Worm (Caenorhabditis elegans) whole organism, L1 larva: Measurements from ENCODE around the gene Y54G2A.26.

ENCODE experiments used
- C04F5.9 ChIP-seq: sonication (generic microtip); optimal IDR thresholded peaks from 2 replicates; lab custom pipeline; 2016; ENCODE audit warnings: missing genetic modification characterization, missing compliant biosample characterization
- alr-1 ChIP-seq: fragments of 200-800 bp; sonication (Bioruptor generic); optimal IDR thresholded peaks from 2 replicates; lab custom pipeline; 2018; ENCODE audit warnings: borderline replicate concordance, mild to moderate bottlenecking, missing genetic modification characterization, missing compliant biosample characterization
- aly-2 ChIP-seq: fragments of 150-350 bp; optimal IDR thresholded peaks from 2 replicates; lab custom pipeline; 2014; ENCODE audit warnings: missing biosample characterization, missing genetic modification characterization
- ama-1 ChIP-seq: fragments of 150-350 bp; optimal IDR thresholded peaks from 2 replicates; lab custom pipeline; 2014
- blmp-1 ChIP-seq: fragments of 150-350 bp; optimal IDR thresholded peaks from 2 replicates; lab custom pipeline; 2014; ENCODE audit warnings: missing biosample characterization, missing genetic modification characterization
- ceh-8 ChIP-seq: fragments of 200-800 bp; sonication (Bioruptor generic); optimal IDR thresholded peaks from 2 replicates; lab custom pipeline; 2018; ENCODE audit warnings: mild to moderate bottlenecking, missing genetic modification characterization, moderate library complexity, missing compliant biosample characterization
- ceh-82 ChIP-seq, 3 experiments: fragments of 150-350 bp in 1 of 3; sonication (generic microtip) in 2 of 3; optimal IDR thresholded peaks; 2 replicates each; lab custom pipeline; 2014 to 2017; ENCODE audit warnings: missing biosample characterization in 3 of 3, missing genetic modification characterization in 3 of 3
- ceh-88 ChIP-seq: fragments of 200-800 bp; sonication (Bioruptor generic); IDR thresholded peaks from 2 replicates; pipeline ENCODE4 v1.3.6; 2022; ENCODE audit warnings: missing genetic modification characterization, missing compliant biosample characterization
- ceh-90 ChIP-seq: sonication (generic microtip); optimal IDR thresholded peaks from 2 replicates; lab custom pipeline; 2016; ENCODE audit warnings: missing genetic modification characterization, missing compliant biosample characterization
- dsc-1 ChIP-seq: sonication (generic microtip); optimal IDR thresholded peaks from 2 replicates; lab custom pipeline; 2016; ENCODE audit warnings: mild to moderate bottlenecking, missing genetic modification characterization, missing compliant biosample characterization
- efl-1 ChIP-seq, 4 experiments: fragments of 150-350 bp; optimal IDR thresholded peaks in 3 of 4; peaks in 1 of 4; 1 replicate in 1 of 4; 2 replicates in 3 of 4; lab custom pipeline; 2014; ENCODE audit warnings: missing biosample characterization in 2 of 4, missing genetic modification characterization in 2 of 4, missing genetic modification reagents in 2 of 4
- efl-3 ChIP-seq: fragments of 200-800 bp; sonication (Bioruptor generic); optimal IDR thresholded peaks from 2 replicates; lab custom pipeline; 2018; ENCODE audit warnings: mild to moderate bottlenecking, missing genetic modification characterization, missing compliant biosample characterization
- egl-13 ChIP-seq: sonication (generic microtip); optimal IDR thresholded peaks from 2 replicates; lab custom pipeline; 2016; ENCODE audit warnings: missing genotype, missing genetic modification reagents, missing genetic modification characterization, missing compliant biosample characterization
- fkh-8 ChIP-seq: sonication (generic microtip); optimal IDR thresholded peaks from 2 replicates; lab custom pipeline; 2016; ENCODE audit warnings: mild to moderate bottlenecking, missing genetic modification characterization, missing compliant biosample characterization
- fos-1 ChIP-seq: fragments of 150-350 bp; optimal IDR thresholded peaks from 2 replicates; lab custom pipeline; 2014; ENCODE audit warnings: missing biosample characterization, missing genetic modification characterization
- hlh-17 ChIP-seq: fragments of 200-800 bp; sonication (Bioruptor generic); optimal IDR thresholded peaks from 2 replicates; lab custom pipeline; 2018; ENCODE audit warnings: missing genetic modification characterization, mild to moderate bottlenecking, missing compliant biosample characterization, moderate library complexity, borderline replicate concordance
- jun-1 ChIP-seq: fragments of 150-350 bp; optimal IDR thresholded peaks from 2 replicates; lab custom pipeline; 2014; ENCODE audit warnings: missing biosample characterization, missing genetic modification reagents, missing genetic modification characterization
- lin-13 ChIP-seq: fragments of 150-350 bp; optimal IDR thresholded peaks from 2 replicates; lab custom pipeline; 2014; ENCODE audit warnings: missing biosample characterization, missing genetic modification reagents, missing genetic modification characterization
- lin-14 ChIP-seq: fragments of 200-800 bp; sonication (Bioruptor generic); optimal IDR thresholded peaks from 2 replicates; lab custom pipeline; 2018; ENCODE audit warnings: mild to moderate bottlenecking, missing genetic modification characterization, moderate library complexity, missing compliant biosample characterization
- lin-35 ChIP-seq, 2 experiments: fragments of 150-350 bp; optimal IDR thresholded peaks; 2 replicates each; lab custom pipeline; 2014; ENCODE audit warnings: missing biosample characterization in 2 of 2, missing genetic modification characterization in 2 of 2, missing genetic modification reagents in 2 of 2
- lir-3 ChIP-seq: sonication (generic microtip); optimal IDR thresholded peaks from 2 replicates; lab custom pipeline; 2016; ENCODE audit warnings: mild to moderate bottlenecking, missing genetic modification characterization, moderate library complexity, missing compliant biosample characterization; ENCODE audit not compliant: poor library complexity
- mab-9 ChIP-seq: fragments of 200-800 bp; sonication (Bioruptor generic); IDR thresholded peaks from 2 replicates; pipeline ENCODE4 v1.3.6; 2022; ENCODE audit warnings: missing genetic modification reagents, missing genetic modification characterization, missing compliant biosample characterization
- mef-2 ChIP-seq: fragments of 150-350 bp; optimal IDR thresholded peaks from 2 replicates; lab custom pipeline; 2014; ENCODE audit warnings: missing biosample characterization, missing genetic modification characterization
- mep-1 ChIP-seq: fragments of 150-350 bp; optimal IDR thresholded peaks from 2 replicates; lab custom pipeline; 2014; ENCODE audit warnings: missing biosample characterization, missing genetic modification characterization
- nhr-19 ChIP-seq: fragments of 200-800 bp; sonication (Bioruptor generic); conservative IDR thresholded peaks from 2 replicates; pipeline ENCODE4 v1.3.6; 2022; ENCODE audit warnings: missing genetic modification characterization, missing compliant biosample characterization
- nhr-28 ChIP-seq: fragments of 150-350 bp; optimal IDR thresholded peaks from 2 replicates; lab custom pipeline; 2014; ENCODE audit warnings: missing biosample characterization, missing genetic modification characterization
- nhr-47 ChIP-seq: sonication (generic microtip); optimal IDR thresholded peaks from 2 replicates; lab custom pipeline; 2016; ENCODE audit warnings: mild to moderate bottlenecking, missing genetic modification characterization, moderate library complexity, missing compliant biosample characterization
- nhr-71 ChIP-seq: sonication (generic microtip); optimal IDR thresholded peaks from 2 replicates; lab custom pipeline; 2016; ENCODE audit warnings: mild to moderate bottlenecking, missing genetic modification characterization, moderate library complexity, missing compliant biosample characterization
- nhr-85 ChIP-seq: sonication (generic microtip); peaks from one replicate; lab custom pipeline; 2016; ENCODE audit warnings: missing genetic modification characterization, inconsistent platforms, missing compliant biosample characterization
- rnt-1 ChIP-seq: sonication (generic microtip); optimal IDR thresholded peaks from 2 replicates; lab custom pipeline; 2016; ENCODE audit warnings: mild to moderate bottlenecking, missing genetic modification characterization, moderate library complexity, missing compliant biosample characterization
- snu-23 ChIP-seq: sonication (generic microtip); optimal IDR thresholded peaks from 2 replicates; lab custom pipeline; 2016; ENCODE audit warnings: missing genetic modification characterization, missing compliant biosample characterization
- sup-37 ChIP-seq: fragments of 200-800 bp; sonication (Bioruptor generic); optimal IDR thresholded peaks from 2 replicates; lab custom pipeline; 2018; ENCODE audit warnings: mild to moderate bottlenecking, missing genetic modification characterization, missing compliant biosample characterization
- tlp-1 ChIP-seq: fragments of 150-350 bp; optimal IDR thresholded peaks from 2 replicates; lab custom pipeline; 2014; ENCODE audit warnings: missing biosample characterization, missing genetic modification characterization
- xbp-1 ChIP-seq: sonication (generic microtip); optimal IDR thresholded peaks from 2 replicates; lab custom pipeline; 2016; ENCODE audit warnings: missing genetic modification characterization, missing compliant biosample characterization
- zag-1 ChIP-seq: fragments of 150-350 bp; optimal IDR thresholded peaks from 2 replicates; lab custom pipeline; 2014; ENCODE audit warnings: missing biosample characterization, missing genetic modification characterization

The Y54G2A.26 gene

ce11 chrIV:2998597-2999161, 3.4 kb upstream of the Y54G2A.26 start (continued):
- TF ChIP-seq nhr-85 (tag; lab: Kevin White, UChicago) (peak; percentile 68), lin-35 (GFP tag; optimal IDR thresholded peaks at IDR 0.05; lab: Kevin White, UChicago) (peak in 1 of 2 experiments; percentile 2), lin-14 (peak; percentile 91), jun-1 (tag; lab: Kevin White, UChicago) (peak; percentile 37), mef-2 (tag; lab: Kevin White, UChicago) (no peak), fkh-8 (peak; percentile 69), ceh-88 (GFP tag; lab: Robert Waterston, UW) (0 out of 2 replicates have a peak, but pooled peaks have one; percentile 34), rnt-1 (peak; percentile 32), efl-3 (GFP tag; lab: Kevin White, UChicago) (peak; percentile 15), xbp-1 (peak; percentile 39), egl-13 (peak; percentile 3)

- TF ChIP-seq fos-1 (tag; lab: Kevin White, UChicago) (no peak), ceh-8 (peak; percentile 61), rnt-1 (peak; percentile 34), ceh-90 (tag; lab: Kevin White, UChicago) (no peak), lin-13 (no peak), dsc-1 (no peak), ama-1 (lab: Kevin White, UChicago) (no peak), ceh-82 (tag; optimal IDR thresholded peaks at IDR 0.05; lab: Kevin White, UChicago) (peak in 1 of 3 experiments; percentile 11), tlp-1 (tag; lab: Kevin White, UChicago) (no peak), mep-1 (tag; lab: Kevin White, UChicago) (peak; percentile 8), efl-1 (optimal IDR thresholded peaks at IDR 0.05; lab: Kevin White, UChicago) (no peak), efl-1 (GFP tag; optimal IDR thresholded peaks at IDR 0.05 in 1 of 2; lab: Kevin White, UChicago) (peak in 1 of 2 experiments; percentile 6), lin-14 (peak; percentile 73), zag-1 (tag; lab: Kevin White, UChicago) (no peak)
These were observed 2.0 kb upstream of the Y54G2A.26 start for ce11 chrIV:2997302-2997701.

- TF ChIP-seq nhr-85 (tag; lab: Kevin White, UChicago) (peak; percentile 23), sup-37 (GFP tag; lab: Kevin White, UChicago) (no peak), C04F5.9 (tag; lab: Kevin White, UChicago) (no peak), snu-23 (peak; percentile 56), mab-9 (GFP tag; lab: Robert Waterston, UW) (no peak), hlh-17 (GFP tag; lab: Kevin White, UChicago) (no peak), lin-13 (no peak), ceh-82 (tag; optimal IDR thresholded peaks at IDR 0.05; lab: Kevin White, UChicago) (peak in 1 of 3 experiments; percentile 9), aly-2 (tag; lab: Kevin White, UChicago) (no peak), dsc-1 (peak; percentile 40), mep-1 (tag; lab: Kevin White, UChicago) (no peak), nhr-71 (tag; lab: Kevin White, UChicago) (peak; percentile 7), blmp-1 (tag; lab: Kevin White, UChicago) (peak; percentile 59), lin-14 (peak; percentile 31), nhr-28 (tag; lab: Kevin White, UChicago) (no peak), nhr-47 (tag; lab: Kevin White, UChicago) (peak; percentile 2), ama-1 (lab: Kevin White, UChicago) (no peak), lin-35 (GFP tag; optimal IDR thresholded peaks at IDR 0.05; lab: Kevin White, UChicago) (peak in 1 of 2 experiments; percentile 6), nhr-19 (GFP tag; lab: Robert Waterston, UW) (peak; percentile 9; the same call in 1 of the 2 replicates), alr-1 (no peak), lir-3 (tag; lab: Kevin White, UChicago) (no peak)
These were observed 389 bp downstream of the Y54G2A.26 start for ce11 chrIV:2994883-2995282.
